Fruit fly (Drosophila melanogaster) whole organism, embryonic: ENCODE measurements around the gene CG13108.

Source experiments
- ATbp ChIP-seq: fragments of 200-800 bp; sonication (Bioruptor generic); optimal IDR thresholded peaks from 2 replicates; lab custom pipeline; 2017; ENCODE audit warnings: missing biosample characterization, mild to moderate bottlenecking, missing genetic modification characterization, missing genetic modification reagents
- Aef1 ChIP-seq: fragments of 200-800 bp; sonication (Bioruptor generic); IDR thresholded peaks from 3 replicates; pipeline ENCODE4 v1.3.6; 2022; ENCODE audit warnings: missing biosample characterization, missing genetic modification characterization
- CG10147 ChIP-seq: fragments of 200-800 bp; sonication (Bioruptor generic); optimal IDR thresholded peaks from 2 replicates; lab custom pipeline; 2019; ENCODE audit warnings: missing biosample characterization, mild to moderate bottlenecking, missing genetic modification characterization, moderate library complexity
- CG10209 ChIP-seq: fragments of 200-800 bp; sonication (Bioruptor generic); optimal IDR thresholded peaks from 3 replicates; lab custom pipeline; 2017; ENCODE audit warnings: missing biosample characterization, mild to moderate bottlenecking, missing genetic modification characterization, missing genetic modification reagents
- CG10462 ChIP-seq: fragments of 200-800 bp; sonication (Bioruptor generic); optimal IDR thresholded peaks from 2 replicates; lab custom pipeline; 2016; ENCODE audit warnings: missing biosample characterization, missing genetic modification characterization
- CG10654 ChIP-seq: fragments of 200-800 bp; sonication (Bioruptor generic); optimal IDR thresholded peaks from 2 replicates; lab custom pipeline; 2016; ENCODE audit warnings: missing biosample characterization, missing genetic modification characterization
- CG11247 ChIP-seq: fragments of 200-800 bp; sonication (Bioruptor generic); IDR thresholded peaks from 2 replicates; pipeline ENCODE4 v1.3.6; 2022; ENCODE audit warnings: missing biosample characterization, missing genetic modification characterization
- CG11504 ChIP-seq: fragments of 200-800 bp; sonication (Bioruptor generic); optimal IDR thresholded peaks from 3 replicates; lab custom pipeline; 2019; ENCODE audit warnings: missing biosample characterization, mild to moderate bottlenecking, missing genetic modification characterization, moderate library complexity
- CG11696 ChIP-seq: fragments of 200-800 bp; sonication (Bioruptor generic); IDR thresholded peaks from 2 replicates; pipeline ENCODE4 v1.3.6; 2022; ENCODE audit warnings: missing biosample characterization, missing genetic modification characterization
- CG12659 ChIP-seq: fragments of 200-800 bp; sonication (Bioruptor generic); optimal IDR thresholded peaks from 3 replicates; lab custom pipeline; 2017; ENCODE audit warnings: mild to moderate bottlenecking, missing biosample characterization, missing genetic modification reagents, missing genetic modification characterization
- CG15696 ChIP-seq: fragments of 200-800 bp; sonication (Bioruptor generic); optimal IDR thresholded peaks from 2 replicates; lab custom pipeline; 2019; ENCODE audit warnings: missing biosample characterization, mild to moderate bottlenecking, missing genetic modification characterization, moderate library complexity
- CG1647 ChIP-seq: fragments of 200-800 bp; sonication (Bioruptor generic); optimal IDR thresholded peaks from 3 replicates; lab custom pipeline; 2016; ENCODE audit warnings: missing biosample characterization, missing genetic modification characterization
- CG17361 ChIP-seq: fragments of 200-800 bp; sonication (Bioruptor generic); IDR thresholded peaks from 3 replicates; pipeline ENCODE4 v1.3.6; 2022; ENCODE audit warnings: missing biosample characterization, missing genetic modification characterization
- CG18262 ChIP-seq: fragments of 200-800 bp; optimal IDR thresholded peaks from 3 replicates; lab custom pipeline; 2019; ENCODE audit warnings: missing biosample characterization, mild to moderate bottlenecking, missing genetic modification characterization, moderate library complexity
- CG2875 ChIP-seq: fragments of 200-800 bp; sonication (Bioruptor generic); optimal IDR thresholded peaks from 2 replicates; lab custom pipeline; 2017; ENCODE audit warnings: missing biosample characterization, mild to moderate bottlenecking, missing genetic modification characterization, missing genetic modification reagents
- CG30403 ChIP-seq: fragments of 200-800 bp; sonication (Bioruptor generic); optimal IDR thresholded peaks from 3 replicates; lab custom pipeline; 2016; ENCODE audit warnings: missing biosample characterization, missing genetic modification characterization
- CG4617 ChIP-seq: fragments of 200-800 bp; sonication (Bioruptor generic); optimal IDR thresholded peaks from 3 replicates; lab custom pipeline; 2016; ENCODE audit warnings: missing biosample characterization, missing genetic modification characterization, borderline replicate concordance
- CG4854 ChIP-seq: fragments of 200-800 bp; sonication (Bioruptor generic); optimal IDR thresholded peaks from 2 replicates; lab custom pipeline; 2016; ENCODE audit warnings: missing biosample characterization, missing genetic modification characterization, inconsistent platforms
- CG6175 ChIP-seq: fragments of 200-800 bp; sonication (Bioruptor generic); IDR thresholded peaks from 3 replicates; pipeline ENCODE4 v1.3.6; 2022; ENCODE audit warnings: missing biosample characterization, missing genetic modification characterization
- CG6254 ChIP-seq: fragments of 200-800 bp; sonication (Bioruptor generic); optimal IDR thresholded peaks from 3 replicates; lab custom pipeline; 2017; ENCODE audit warnings: mild to moderate bottlenecking, missing biosample characterization, missing genetic modification reagents, missing genetic modification characterization
- CG6272 ChIP-seq: fragments of 200-800 bp; sonication (Bioruptor generic); IDR thresholded peaks from 2 replicates; pipeline ENCODE4 v1.3.6; 2022; ENCODE audit warnings: missing biosample characterization, missing genetic modification characterization
- CG6791 ChIP-seq: fragments of 200-800 bp; sonication (Bioruptor generic); IDR thresholded peaks from 3 replicates; pipeline ENCODE4 v1.3.6; 2022; ENCODE audit warnings: missing biosample characterization, missing genetic modification characterization; ENCODE audit not compliant: partially characterized antibody
- CG9727 ChIP-seq: fragments of 200-800 bp; sonication (Bioruptor generic); optimal IDR thresholded peaks from 3 replicates; lab custom pipeline; 2017; ENCODE audit warnings: missing biosample characterization, mild to moderate bottlenecking, missing genetic modification characterization
- CG9876 ChIP-seq: fragments of 200-800 bp; sonication (Bioruptor generic); optimal IDR thresholded peaks from 2 replicates; lab custom pipeline; 2016; ENCODE audit warnings: missing biosample characterization, missing genetic modification characterization
- CrebB ChIP-seq: fragments of 200-800 bp; sonication (Bioruptor generic); optimal IDR thresholded peaks from 3 replicates; lab custom pipeline; 2018; ENCODE audit warnings: missing biosample characterization, mild to moderate bottlenecking, missing genetic modification characterization
- D ChIP-seq, 2 experiments: fragments of 200-800 bp in 1 of 2; fragments of >200 bp in 1 of 2; sonication (Bioruptor generic) in 1 of 2; optimal IDR thresholded peaks; 2 replicates in 1 of 2; 3 replicates in 1 of 2; lab custom pipeline; 2017; ENCODE audit warnings: mild to moderate bottlenecking in 1 of 2, missing biosample characterization in 1 of 2, missing genetic modification characterization in 1 of 2, missing genetic modification reagents in 1 of 2
- Elba2 ChIP-seq: fragments of 200-800 bp; sonication (Bioruptor generic); optimal IDR thresholded peaks from 3 replicates; lab custom pipeline; 2016; ENCODE audit warnings: missing biosample characterization, missing genetic modification characterization
- HmgZ ChIP-seq: fragments of 200-800 bp; sonication (Bioruptor generic); optimal IDR thresholded peaks from 2 replicates; lab custom pipeline; 2018; ENCODE audit warnings: missing biosample characterization, mild to moderate bottlenecking, missing genetic modification characterization
- Pdp1 ChIP-seq, 2 experiments: fragments of 200-800 bp; sonication (Bioruptor generic); optimal IDR thresholded peaks; 3 replicates each; lab custom pipeline; 2016; ENCODE audit warnings: missing biosample characterization in 2 of 2, missing genetic modification characterization in 2 of 2, mild to moderate bottlenecking in 1 of 2, moderate library complexity in 1 of 2
- Poxn ChIP-seq: fragments of 200-800 bp; sonication (Bioruptor generic); IDR thresholded peaks from 2 replicates; pipeline ENCODE4 v1.3.6; 2022; ENCODE audit warnings: missing biosample characterization, missing genetic modification characterization
- amos ChIP-seq: fragments of 200-800 bp; sonication (Bioruptor generic); IDR thresholded peaks from 2 replicates; pipeline ENCODE4 v1.3.6; 2022; ENCODE audit warnings: missing biosample characterization, missing genetic modification characterization; ENCODE audit not compliant: partially characterized antibody
- aop ChIP-seq: fragments of 200-800 bp; sonication (Bioruptor generic); IDR thresholded peaks from 2 replicates; pipeline ENCODE4 v1.3.6; 2022; ENCODE audit warnings: missing biosample characterization, missing genetic modification characterization
- corto ChIP-seq: fragments of 200-800 bp; sonication (Bioruptor generic); optimal IDR thresholded peaks from 2 replicates; lab custom pipeline; 2016; ENCODE audit warnings: missing biosample characterization, mild to moderate bottlenecking, missing genetic modification characterization, moderate library complexity
- cwo ChIP-seq: fragments of 200-800 bp; sonication (Bioruptor generic); optimal IDR thresholded peaks from 3 replicates; lab custom pipeline; 2017; ENCODE audit warnings: missing biosample characterization, missing genetic modification characterization, mild to moderate bottlenecking, moderate library complexity, missing genetic modification reagents
- en ChIP-seq: fragments of 200-800 bp; sonication (Bioruptor generic); optimal IDR thresholded peaks from 2 replicates; lab custom pipeline; 2016; ENCODE audit warnings: missing biosample characterization, missing genetic modification characterization
- fd3F ChIP-seq: fragments of 200-800 bp; sonication (Bioruptor generic); optimal IDR thresholded peaks from 2 replicates; lab custom pipeline; 2018; ENCODE audit warnings: missing biosample characterization, mild to moderate bottlenecking, missing genetic modification characterization, moderate library complexity
- gsb ChIP-seq: fragments of 200-800 bp; sonication (Bioruptor generic); IDR thresholded peaks from 2 replicates; pipeline ENCODE4 v1.3.6; 2022; ENCODE audit warnings: missing biosample characterization, missing genetic modification characterization
- gsb-n ChIP-seq: fragments of 200-800 bp; sonication (Bioruptor generic); optimal IDR thresholded peaks from 3 replicates; lab custom pipeline; 2018; ENCODE audit warnings: missing biosample characterization, mild to moderate bottlenecking, missing genetic modification characterization
- her ChIP-seq: fragments of 200-800 bp; sonication (Bioruptor generic); optimal IDR thresholded peaks from 2 replicates; lab custom pipeline; 2016; ENCODE audit warnings: missing biosample characterization, missing genetic modification characterization
- jigr1 ChIP-seq: fragments of 200-800 bp; sonication (Bioruptor generic); IDR thresholded peaks from 3 replicates; pipeline ENCODE4 v1.3.6; 2022; ENCODE audit warnings: missing biosample characterization, missing genetic modification characterization
- lab ChIP-seq: fragments of 200-800 bp; sonication (Bioruptor generic); optimal IDR thresholded peaks from 3 replicates; lab custom pipeline; 2017; ENCODE audit warnings: missing biosample characterization, missing genetic modification characterization, mild to moderate bottlenecking, moderate library complexity, missing genetic modification reagents
- maf-S ChIP-seq: fragments of 200-800 bp; sonication (Bioruptor generic); optimal IDR thresholded peaks from 2 replicates; lab custom pipeline; 2016; ENCODE audit warnings: missing biosample characterization, missing genetic modification characterization
- mam ChIP-seq: fragments of 200-800 bp; sonication (Bioruptor generic); optimal IDR thresholded peaks from 3 replicates; lab custom pipeline; 2016; ENCODE audit warnings: missing biosample characterization, missing genetic modification characterization
- peb ChIP-seq: fragments of 200-800 bp; sonication (Bioruptor generic); IDR thresholded peaks from 2 replicates; pipeline ENCODE4 v1.3.6; 2022; ENCODE audit warnings: missing biosample characterization, missing genetic modification characterization
- pum ChIP-seq: fragments of 200-800 bp; sonication (Bioruptor generic); optimal IDR thresholded peaks from 2 replicates; lab custom pipeline; 2016; ENCODE audit warnings: missing biosample characterization, missing genetic modification characterization
- ranshi ChIP-seq: fragments of 200-800 bp; sonication (Bioruptor generic); IDR thresholded peaks from 2 replicates; pipeline ENCODE4 v1.3.6; 2022; ENCODE audit warnings: missing biosample characterization, missing genetic modification characterization
- row ChIP-seq: fragments of 200-800 bp; sonication (Bioruptor generic); IDR thresholded peaks from 3 replicates; pipeline ENCODE4 v1.3.6; 2022; ENCODE audit warnings: missing biosample characterization, missing genetic modification characterization
- sr ChIP-seq: fragments of 200-800 bp; sonication (Bioruptor generic); IDR thresholded peaks from 3 replicates; pipeline ENCODE4 v1.3.6; 2022; ENCODE audit warnings: missing biosample characterization, missing genetic modification characterization
- tio ChIP-seq: fragments of 200-800 bp; sonication (Bioruptor generic); optimal IDR thresholded peaks from 2 replicates; lab custom pipeline; 2017; ENCODE audit warnings: missing biosample characterization, missing genetic modification characterization, inconsistent platforms
- unc-4 ChIP-seq: fragments of 200-800 bp; sonication (Bioruptor generic); IDR thresholded peaks from 2 replicates; pipeline ENCODE4 v1.3.6; 2022; ENCODE audit warnings: missing biosample characterization, missing genetic modification characterization; ENCODE audit not compliant: partially characterized antibody
- yki ChIP-seq: fragments of >200 bp; optimal IDR thresholded peaks from 3 replicates; lab custom pipeline; 2018
- z ChIP-seq: fragments of 200-800 bp; sonication (Bioruptor generic); IDR thresholded peaks from 3 replicates; pipeline ENCODE4 v1.3.6; 2022; ENCODE audit warnings: missing biosample characterization, missing genetic modification characterization
- zen ChIP-seq: fragments of 200-800 bp; sonication (Bioruptor generic); optimal IDR thresholded peaks from 3 replicates; lab custom pipeline; 2018; ENCODE audit warnings: missing biosample characterization, mild to moderate bottlenecking, missing genetic modification characterization, moderate library complexity

CG13108 gene

DNA sequence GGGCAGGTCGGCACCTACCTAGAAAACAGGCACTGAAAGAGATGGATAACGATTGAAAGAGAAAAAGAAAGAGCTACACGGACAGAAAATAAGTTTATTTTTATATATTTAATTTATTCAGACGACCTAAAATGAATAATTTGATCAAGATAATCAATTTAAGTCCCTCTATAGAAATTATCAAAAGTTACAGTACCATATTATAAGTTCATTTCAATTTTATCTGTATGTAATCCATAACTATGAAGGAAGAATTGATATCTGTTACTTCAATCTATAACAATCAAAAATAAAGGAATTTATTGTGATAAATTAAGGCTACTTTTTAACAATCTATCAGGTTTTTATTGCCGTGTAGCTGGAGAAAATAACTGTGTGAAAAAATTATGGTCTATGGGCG is 42.4 kb downstream of the CG13108 start (continued):
- TF ChIP-seq cwo (no peak), Aef1 (GFP tag; lab: Robert Waterston, UW) (no peak), Elba2 (no peak), CG10209 (GFP tag; lab: Kevin White, UChicago) (peak; percentile 30), CG4617 (no peak), jigr1 (GFP tag; lab: Robert Waterston, UW) (no peak), zen (tag; lab: Kevin White, UChicago) (no peak), CG2875 (GFP tag; lab: Kevin White, UChicago) (peak; percentile 12), fd3F (GFP tag; lab: Kevin White, UChicago) (no peak), CG6791 (no peak), CG4854 (GFP tag; lab: Kevin White, UChicago) (no peak), en (no peak), z (GFP tag; lab: Robert Waterston, UW) (no peak), CG11247 (GFP tag; lab: Robert Waterston, UW) (no peak), CG6175 (GFP tag; lab: Robert Waterston, UW) (no peak), ranshi (GFP tag; lab: Robert Waterston, UW) (0 out of 2 replicates have a peak, but pooled peaks have one; percentile 4), Pdp1 (GFP tag; optimal IDR thresholded peaks at IDR 0.05; lab: Kevin White, UChicago) (no peak), her (no peak), row (GFP tag; lab: Robert Waterston, UW) (0 out of 3 replicates have a peak, but pooled peaks have one; percentile 30), CG15696 (tag; lab: Kevin White, UChicago) (no peak), CG9876 (GFP tag; lab: Kevin White, UChicago) (no peak), lab (GFP tag; lab: Kevin White, UChicago) (no peak), CG30403 (no peak), pum (GFP tag; lab: Kevin White, UChicago) (no peak), yki (lab: Kevin White, UChicago) (no peak), CG12659 (peak; percentile 18), CG10147 (no peak), CG11696 (GFP tag; lab: Robert Waterston, UW) (no peak), maf-S (GFP tag; lab: Kevin White, UChicago) (no peak), CG10462 (no peak), CG11504 (tag; lab: Kevin White, UChicago) (peak; percentile 61), CG18262 (tag; lab: Kevin White, UChicago) (peak; percentile 82), CG9727 (GFP tag; lab: Kevin White, UChicago) (no peak), D (optimal IDR thresholded peaks at IDR 0.05; lab: Kevin White, UChicago) (no peak), D (GFP tag; optimal IDR thresholded peaks at IDR 0.05; lab: Kevin White, UChicago) (peak; percentile 33), sr (GFP tag; lab: Robert Waterston, UW) (no peak), CG6272 (no peak), CG10654 (GFP tag; lab: Kevin White, UChicago) (peak; percentile 4), peb (GFP tag; lab: Robert Waterston, UW) (no peak), gsb (no peak)

dm6 chr2L:9207133-9207532 is 43.1 kb downstream of the CG13108 start:
- TF ChIP-seq Poxn (GFP tag; lab: Robert Waterston, UW) (no peak), CrebB (tag; lab: Kevin White, UChicago) (no peak), ATbp (GFP tag; lab: Kevin White, UChicago) (peak; percentile 72), amos (GFP tag; lab: Robert Waterston, UW) (no peak), CG6254 (GFP tag; lab: Kevin White, UChicago) (peak; percentile 46), mam (no peak), CG2875 (GFP tag; lab: Kevin White, UChicago) (peak; percentile 58), CG1647 (no peak), CG17361 (peak; percentile 43; the same call in 1 of the 3 replicates), HmgZ (tag; lab: Kevin White, UChicago) (no peak), aop (GFP tag; lab: Robert Waterston, UW) (no peak), unc-4 (GFP tag; lab: Robert Waterston, UW) (no peak), gsb-n (tag; lab: Kevin White, UChicago) (peak; percentile 42), tio (GFP tag; lab: Kevin White, UChicago) (peak; percentile 20), corto (GFP tag; lab: Kevin White, UChicago) (no peak)
